Worm (Caenorhabditis elegans): ENCODE data around the gene srw-1.

srw-1 gene

ce11 chrV:15175459-15175858, 22.6 kb upstream of the srw-1 start, which contains the start of gene clec-47:
clec-47 (plus strand) TSS chrV:15175759.
- no peak for TF ChIP-seq gmeb-1 (tag; optimal IDR thresholded peaks at IDR 0.05)
- TF ChIP-seq fos-1 (tag; optimal IDR thresholded peaks at IDR 0.05), result no peak
- TF ChIP-seq nhr-6 (tag; optimal IDR thresholded peaks at IDR 0.05), result no peak
- no peak for TF ChIP-seq crh-2 (tag; optimal IDR thresholded peaks at IDR 0.05)
- no peak for TF ChIP-seq blmp-1 (tag; optimal IDR thresholded peaks at IDR 0.05; ENCODE audit: insufficient read depth)
- TF ChIP-seq ceh-82 (tag; optimal IDR thresholded peaks at IDR 0.05), result no peak
- TF ChIP-seq nhr-77 (tag; optimal IDR thresholded peaks at IDR 0.05), result no peak
- no peak for TF ChIP-seq elt-1 (tag; optimal IDR thresholded peaks at IDR 0.05)

ce11 chrV:15179757-15180156, 18.3 kb upstream of the srw-1 start, which contains the start of gene T09F5.10:
T09F5.10 (plus strand) TSS chrV:15180057.
- TF ChIP-seq ztf-1 (GFP tag; conservative IDR thresholded peaks at IDR 0.05) (no peak), skn-1 (tag; optimal IDR thresholded peaks at IDR 0.05) (no peak), nhr-237 (tag; optimal IDR thresholded peaks at IDR 0.05) (no peak), sma-9 (GFP tag; optimal IDR thresholded peaks at IDR 0.05) (no peak), sma-9 (tag; optimal IDR thresholded peaks at IDR 0.05) (no peak), ztf-4 (tag; optimal IDR thresholded peaks at IDR 0.05) (no peak), lin-11 (tag; optimal IDR thresholded peaks at IDR 0.05) (no peak), egl-27 (tag; optimal IDR thresholded peaks at IDR 0.05) (no peak), zag-1 (tag; optimal IDR thresholded peaks at IDR 0.05) (no peak), nhr-129 (tag; optimal IDR thresholded peaks at IDR 0.05) (no peak), unc-55 (GFP tag; optimal IDR thresholded peaks at IDR 0.05) (no peak), ztf-11 (tag; optimal IDR thresholded peaks at IDR 0.05) (no peak), nhr-10 (tag; optimal IDR thresholded peaks at IDR 0.05) (no peak), alr-1 (tag; optimal IDR thresholded peaks at IDR 0.05) (no peak), mdl-1 (tag; optimal IDR thresholded peaks at IDR 0.05) (no peak), dmd-4 (tag; optimal IDR thresholded peaks at IDR 0.05) (no peak), blmp-1 (tag; optimal IDR thresholded peaks at IDR 0.05; ENCODE audit: insufficient read depth) (no peak), Y55F3AM.14 (GFP tag; optimal IDR thresholded peaks at IDR 0.05) (no peak), C34F6.9 (tag; optimal IDR thresholded peaks at IDR 0.05) (no peak)

ce11 chrV:15181899-15182298, 16.2 kb upstream of the srw-1 start:
- no peak for TF ChIP-seq nhr-129 (tag; optimal IDR thresholded peaks at IDR 0.05)
- TF ChIP-seq ZK546.5 (tag; optimal IDR thresholded peaks at IDR 0.05), result no peak
- TF ChIP-seq nhr-77 (tag; optimal IDR thresholded peaks at IDR 0.05), result no peak
- TF ChIP-seq nhr-10 (tag; optimal IDR thresholded peaks at IDR 0.05), result no peak
- TF ChIP-seq nhr-21 (tag; optimal IDR thresholded peaks at IDR 0.05), result peak; percentile 21
- TF ChIP-seq F13H6.1 (tag; optimal IDR thresholded peaks at IDR 0.05), result no peak

ce11 chrV:15182407-15182806, 15.6 kb upstream of the srw-1 start, which contains the start of gene fbxa-84:
fbxa-84 (plus strand) TSS chrV:15182440.
- TF ChIP-seq ZK546.5 (tag; optimal IDR thresholded peaks at IDR 0.05) (no peak), fos-1 (tag; optimal IDR thresholded peaks at IDR 0.05) (peak; percentile 67)

ce11 chrV:15184097-15185040, 13.7 kb upstream of the srw-1 start, which contains the start of gene Y75B12B.1:
Y75B12B.1 (plus strand) TSS chrV:15184699.
- no peak for TF ChIP-seq nhr-77 (tag; optimal IDR thresholded peaks at IDR 0.05)
- no peak for TF ChIP-seq nhr-237 (tag; optimal IDR thresholded peaks at IDR 0.05)
- no peak for TF ChIP-seq nhr-25 (tag; optimal IDR thresholded peaks at IDR 0.05)
- TF ChIP-seq peb-1 (tag; optimal IDR thresholded peaks at IDR 0.05), result no peak
- no peak for TF ChIP-seq aly-2 (tag; optimal IDR thresholded peaks at IDR 0.05)
- TF ChIP-seq sem-4 (tag; optimal IDR thresholded peaks at IDR 0.05), result no peak
- TF ChIP-seq unc-62 (GFP tag; optimal IDR thresholded peaks at IDR 0.05), result no peak
- no peak for TF ChIP-seq nhr-10 (tag; optimal IDR thresholded peaks at IDR 0.05)
- TF ChIP-seq dmd-4 (tag; optimal IDR thresholded peaks at IDR 0.05), result no peak
- TF ChIP-seq elt-3 (tag; optimal IDR thresholded peaks at IDR 0.05), result no peak
- no peak for TF ChIP-seq nhr-11 (tag; optimal IDR thresholded peaks at IDR 0.05)
- no peak for TF ChIP-seq ztf-11 (tag; optimal IDR thresholded peaks at IDR 0.05)
- TF ChIP-seq sma-3 (GFP tag; optimal IDR thresholded peaks at IDR 0.05), result no peak
- no peak for TF ChIP-seq F13H6.1 (tag; optimal IDR thresholded peaks at IDR 0.05)
- no peak for TF ChIP-seq unc-39 (tag; optimal IDR thresholded peaks at IDR 0.05)
- no peak for TF ChIP-seq mab-5 (tag; optimal IDR thresholded peaks at IDR 0.05)
- no peak for TF ChIP-seq fos-1 (tag; optimal IDR thresholded peaks at IDR 0.05)

All from whole organism, L2 larva.